Worm (Caenorhabditis elegans) whole organism, L4/young adult: ENCODE results near the gene vab-9.

Source experiments
- W03F9.2 ChIP-seq: fragments of 150-350 bp; optimal IDR thresholded peaks from 2 replicates; lab custom pipeline; 2014; ENCODE audit warnings: missing biosample characterization, missing genetic modification characterization
- dao-5 ChIP-seq: sonication (generic microtip); optimal IDR thresholded peaks from 2 replicates; lab custom pipeline; 2016; ENCODE audit warnings: missing genotype, missing genetic modification characterization, moderate library complexity, missing compliant biosample characterization
- him-1 ChIP-seq: sonication (generic microtip); optimal IDR thresholded peaks from 2 replicates; lab custom pipeline; 2016; ENCODE audit warnings: missing genotype, missing genetic modification reagents, missing genetic modification characterization, missing compliant biosample characterization

The vab-9 gene

ce11 chrII:8612470-8612869 lies 25.0 kb downstream of the vab-9 start, which contains the start of gene T22C8.1:
Gene T22C8.1, plus strand, starts transcription at chrII:8612770.
- no peak for TF ChIP-seq W03F9.2
- no peak for TF ChIP-seq dao-5 (tag; lab: Kevin White, UChicago)
- no peak for TF ChIP-seq him-1 (tag; lab: Kevin White, UChicago)

DNA sequence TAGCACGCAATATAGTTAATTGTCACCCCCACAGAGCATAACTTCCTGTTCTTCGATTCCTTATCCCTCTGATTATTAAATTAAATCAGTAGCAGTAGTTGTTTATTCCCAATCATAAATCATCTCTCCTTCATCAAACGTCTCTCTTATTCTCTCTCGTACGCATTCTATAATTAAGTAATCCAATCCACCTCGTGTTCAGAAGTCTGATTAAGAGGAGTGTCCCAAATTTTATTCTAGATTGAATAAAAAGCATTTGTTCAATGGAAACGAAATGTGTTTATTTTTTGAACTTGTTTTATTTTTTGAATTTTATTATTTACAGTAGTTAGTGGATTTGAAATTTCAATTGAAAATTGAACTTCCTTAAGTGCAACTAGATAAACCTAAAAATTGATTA lies 26.2 kb downstream of the vab-9 start:
- TF ChIP-seq dao-5 (tag; lab: Kevin White, UChicago) (no peak), him-1 (tag; lab: Kevin White, UChicago) (no peak), W03F9.2 (no peak)

DNA sequence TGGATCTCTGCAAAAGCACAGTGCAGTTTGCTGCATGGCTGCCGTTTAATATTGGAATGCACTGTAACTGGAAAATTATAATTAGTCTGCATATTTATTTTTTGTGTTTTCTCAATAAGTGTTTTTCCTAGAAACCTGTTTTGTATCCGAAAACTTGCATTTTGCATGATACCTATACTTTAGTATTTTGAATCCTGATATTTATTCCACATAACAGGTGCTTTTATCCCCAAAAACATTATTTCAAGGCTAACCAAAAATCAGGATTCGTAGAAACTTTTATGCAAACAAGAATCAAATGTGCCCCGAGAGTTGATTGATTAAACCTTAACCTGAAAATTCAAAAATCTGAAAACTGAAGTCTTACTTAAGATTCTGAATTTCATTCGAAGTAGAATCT lies 26.9 kb downstream of the vab-9 start:
- TF ChIP-seq him-1 (tag; lab: Kevin White, UChicago) = no peak

DNA sequence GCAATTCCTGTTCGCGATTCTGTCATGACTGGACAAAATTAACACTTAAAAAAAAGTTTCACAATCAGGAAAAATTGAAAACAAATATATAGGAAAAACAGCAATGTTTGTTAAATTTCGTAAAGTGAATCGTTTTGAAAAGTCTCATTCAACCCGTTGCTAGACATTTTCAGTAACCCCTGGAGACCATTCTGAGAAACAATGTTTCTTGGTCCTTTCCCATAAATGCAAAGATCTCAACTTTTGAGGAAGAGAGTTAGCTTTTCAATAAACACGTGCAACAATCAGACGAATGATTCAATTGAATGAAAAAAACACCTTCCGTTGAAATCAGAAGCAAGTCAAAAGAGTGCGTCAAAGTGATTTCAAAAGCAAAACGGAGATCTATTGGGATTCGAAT lies 27.4 kb downstream of the vab-9 start, which contains the start of gene F28C6.9:
Gene F28C6.9, minus strand, starts transcription at position 101 of the 400 bp plus-strand sequence.
- TF ChIP-seq him-1 (tag; lab: Kevin White, UChicago) = no peak
- no peak for TF ChIP-seq dao-5 (tag; lab: Kevin White, UChicago)
- no peak for TF ChIP-seq W03F9.2

DNA sequence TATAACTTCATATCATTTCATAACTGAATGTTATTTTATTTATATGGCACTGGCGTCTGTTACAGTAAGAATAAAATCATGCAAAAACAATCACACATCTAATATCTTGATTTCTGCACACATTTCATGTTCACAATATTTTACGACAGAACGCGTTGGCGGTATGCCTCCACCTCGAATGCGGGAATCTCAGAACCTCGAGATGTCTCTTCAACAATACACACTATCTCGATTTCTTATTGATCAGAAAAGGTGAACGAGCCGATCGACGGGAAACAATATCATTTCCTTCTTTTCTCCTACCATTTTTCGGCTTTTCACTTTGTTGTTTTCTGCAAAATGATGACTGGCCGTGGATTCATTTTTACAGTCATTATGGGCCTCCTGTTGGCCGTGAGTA lies 29.9 kb downstream of the vab-9 start, which contains the start of gene F28C6.10:
Gene F28C6.10, plus strand, starts transcription at position 301 of the 400 bp plus-strand sequence.
- TF ChIP-seq W03F9.2 (no peak), dao-5 (tag; lab: Kevin White, UChicago) (no peak), him-1 (tag; lab: Kevin White, UChicago) (no peak)

DNA sequence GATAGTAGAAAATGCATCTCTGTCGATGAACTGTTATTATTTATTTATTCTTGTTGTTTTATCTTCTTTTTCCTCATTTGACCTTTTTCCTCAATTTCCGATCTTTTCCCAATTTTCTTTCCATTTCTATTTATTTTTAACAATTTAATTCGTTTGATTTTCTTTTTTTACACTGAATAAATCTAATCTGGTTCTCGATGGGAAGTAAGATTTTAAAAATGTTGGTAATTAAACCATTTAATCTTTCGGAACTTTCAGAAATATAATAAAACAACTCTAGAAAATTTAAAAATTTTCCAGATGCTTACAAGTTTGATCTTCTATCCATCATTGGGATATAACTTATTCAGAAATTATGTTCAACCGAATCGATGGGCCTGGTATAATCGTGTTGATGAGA lies 31.0 kb downstream of the vab-9 start, which contains the start of gene F28C6.8:
Gene F28C6.8, plus strand, starts transcription at position 301 of the 400 bp plus-strand sequence.
- no peak for TF ChIP-seq dao-5 (tag; lab: Kevin White, UChicago)
- no peak for TF ChIP-seq him-1 (tag; lab: Kevin White, UChicago)
- TF ChIP-seq W03F9.2 = no peak

ce11 chrII:8603567-8604359 lies 33.8 kb downstream of the vab-9 start, which contains the start of gene suf-1:
Gene suf-1, plus strand, starts transcription at chrII:8603846.
- TF ChIP-seq him-1 (tag; lab: Kevin White, UChicago) (no peak), W03F9.2 (peak; percentile 37), dao-5 (tag; lab: Kevin White, UChicago) (peak; percentile 53)

- TF ChIP-seq him-1 (tag; lab: Kevin White, UChicago) (no peak), W03F9.2 (no peak), dao-5 (tag; lab: Kevin White, UChicago) (no peak)
These were observed 35.1 kb downstream of the vab-9 start, which contains the start of the genes cpf-1 and rpl-26 for ce11 chrII:8602337-8602944. Gene cpf-1, minus strand, starts transcription at chrII:8602440. Gene rpl-26, plus strand, starts transcription at chrII:8602785.

ce11 chrII:8600165-8600564 lies 37.4 kb downstream of the vab-9 start, which contains the start of gene pigg-1:
Gene pigg-1, minus strand, starts transcription at chrII:8600265.
- TF ChIP-seq W03F9.2 (no peak), dao-5 (tag; lab: Kevin White, UChicago) (no peak), him-1 (tag; lab: Kevin White, UChicago) (no peak)

DNA sequence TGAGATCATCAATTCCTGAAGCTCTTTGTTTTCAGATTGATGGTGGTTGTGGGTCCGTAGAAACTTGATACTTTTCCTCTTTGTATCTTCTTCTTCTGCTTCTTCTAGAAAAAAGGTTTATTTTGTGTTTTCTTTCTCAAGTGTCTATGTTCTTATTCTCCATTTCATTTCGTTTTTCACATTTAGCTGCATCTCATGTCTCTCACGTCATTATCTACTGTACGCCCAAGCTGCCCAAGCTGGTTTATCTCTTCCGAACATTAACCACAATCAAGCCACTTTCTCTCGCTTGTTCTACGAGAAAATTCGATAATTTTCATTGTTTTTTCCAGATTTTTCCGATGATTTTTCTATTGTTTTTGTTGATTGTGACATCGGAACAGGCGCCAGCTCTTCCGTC lies 38.3 kb downstream of the vab-9 start, which contains the start of gene F28C6.5:
Gene F28C6.5, plus strand, starts transcription at position 301 of the 400 bp plus-strand sequence.
- TF ChIP-seq dao-5 (tag; lab: Kevin White, UChicago) (no peak), W03F9.2 (no peak), him-1 (tag; lab: Kevin White, UChicago) (no peak)

ce11 chrII:8593840-8594625 lies 43.5 kb downstream of the vab-9 start, which contains the start of gene aptf-3:
Gene aptf-3, plus strand, starts transcription at chrII:8594190.
- TF ChIP-seq W03F9.2 (no peak), dao-5 (tag; lab: Kevin White, UChicago) (no peak), him-1 (tag; lab: Kevin White, UChicago) (no peak)

ce11 chrII:8590684-8591083 lies 46.8 kb downstream of the vab-9 start, which contains the start of gene aptf-4:
Gene aptf-4, plus strand, starts transcription at chrII:8590984.
- TF ChIP-seq him-1 (tag; lab: Kevin White, UChicago) (no peak), dao-5 (tag; lab: Kevin White, UChicago) (no peak), W03F9.2 (no peak)

ce11 chrII:8589227-8589626 lies 48.3 kb downstream of the vab-9 start:
- TF ChIP-seq W03F9.2 = no peak
- no peak for TF ChIP-seq him-1 (tag; lab: Kevin White, UChicago)
- TF ChIP-seq dao-5 (tag; lab: Kevin White, UChicago) = no peak
